Worm (Caenorhabditis elegans): Measurements from ENCODE around the gene sec-3.

DNA sequence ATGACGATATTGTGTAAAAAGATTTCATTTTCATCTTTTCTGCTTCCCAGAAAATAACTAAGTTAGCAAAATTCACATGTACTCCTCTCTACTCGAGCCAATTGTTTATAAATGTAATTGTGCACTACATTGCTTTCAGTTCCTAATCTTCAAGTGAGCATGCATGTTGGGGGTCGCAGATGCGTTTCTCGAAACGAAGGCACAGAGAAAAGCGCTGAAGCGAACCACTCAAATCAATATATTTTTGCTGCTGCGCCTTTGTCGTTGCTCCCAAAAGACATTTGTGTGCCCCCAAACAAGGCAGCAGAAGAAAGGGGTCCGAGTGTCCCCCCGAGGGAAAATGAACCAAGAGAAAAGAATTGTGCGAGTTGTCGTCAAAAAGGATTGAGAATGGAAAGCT lies 26.6 kb upstream of the sec-3 start:
- no peak for TF ChIP-seq W03F9.2 (tag; optimal IDR thresholded peaks at IDR 0.05)
- peak; percentile 77 for TF ChIP-seq him-1 (tag; optimal IDR thresholded peaks at IDR 0.05)
- no peak for TF ChIP-seq dao-5 (tag; optimal IDR thresholded peaks at IDR 0.05)
